Worm (Caenorhabditis elegans): ENCODE data around the gene nspb-4.

ce11 chrIV:6627798-6628197 is 29.8 kb downstream of the nspb-4 start, which contains the start of gene cest-5.2:
- TF ChIP-seq unc-39 (tag; optimal IDR thresholded peaks at IDR 0.05) (no peak), nhr-2 (tag; optimal IDR thresholded peaks at IDR 0.05) (no peak), ztf-11 (tag; optimal IDR thresholded peaks at IDR 0.05) (no peak), lsy-2 (tag; optimal IDR thresholded peaks at IDR 0.05) (no peak), flh-1 (GFP tag; optimal IDR thresholded peaks at IDR 0.05) (no peak), elt-1 (tag; optimal IDR thresholded peaks at IDR 0.05; ENCODE audit: borderline replicate concordance, insufficient read depth) (no peak), lin-13 (tag; optimal IDR thresholded peaks at IDR 0.05) (no peak), unc-62 (GFP tag; optimal IDR thresholded peaks at IDR 0.05) (no peak)

Measured in whole organism, mixed stage, embryonic.